Fruit fly (Drosophila melanogaster) whole organism, embryonic: ENCODE measurements around the gene CG12811.

Experiments
- CG10274 ChIP-seq: fragments of 200-800 bp; sonication (Bioruptor generic); optimal IDR thresholded peaks from 3 replicates; lab custom pipeline; 2017; ENCODE audit warnings: missing biosample characterization, mild to moderate bottlenecking, missing genetic modification characterization
- CG10431 ChIP-seq: fragments of 200-800 bp; sonication (Bioruptor generic); optimal IDR thresholded peaks from 3 replicates; lab custom pipeline; 2018; ENCODE audit warnings: missing biosample characterization, mild to moderate bottlenecking, missing genetic modification characterization
- CG11085 ChIP-seq: fragments of 200-800 bp; sonication (Bioruptor generic); IDR thresholded peaks from 2 replicates; pipeline ENCODE4 v1.3.6; 2022; ENCODE audit warnings: missing biosample characterization, missing genetic modification characterization
- CG11560 ChIP-seq: fragments of 200-800 bp; sonication (Bioruptor generic); IDR thresholded peaks from 3 replicates; pipeline ENCODE4 v1.3.6; 2022; ENCODE audit warnings: missing biosample characterization, missing genetic modification characterization
- CG12659 ChIP-seq: fragments of 200-800 bp; sonication (Bioruptor generic); optimal IDR thresholded peaks from 3 replicates; lab custom pipeline; 2017; ENCODE audit warnings: mild to moderate bottlenecking, missing biosample characterization, missing genetic modification reagents, missing genetic modification characterization
- CG15269 ChIP-seq: fragments of 200-800 bp; sonication (Bioruptor generic); optimal IDR thresholded peaks from 2 replicates; lab custom pipeline; 2018; ENCODE audit warnings: missing biosample characterization, mild to moderate bottlenecking, missing genetic modification characterization, moderate library complexity
- CG15514 ChIP-seq: fragments of 200-800 bp; sonication (Bioruptor generic); optimal IDR thresholded peaks from 3 replicates; lab custom pipeline; 2017; ENCODE audit warnings: missing biosample characterization, missing genetic modification characterization, mild to moderate bottlenecking, moderate library complexity, missing genetic modification reagents
- CG16815 ChIP-seq: fragments of 200-800 bp; sonication (Bioruptor generic); optimal IDR thresholded peaks from 3 replicates; lab custom pipeline; 2017; ENCODE audit warnings: missing biosample characterization, mild to moderate bottlenecking, missing genetic modification characterization
- CG17186 ChIP-seq: fragments of 200-800 bp; sonication (Bioruptor generic); optimal IDR thresholded peaks from 3 replicates; lab custom pipeline; 2017; ENCODE audit warnings: missing biosample characterization, missing genetic modification reagents, missing genetic modification characterization
- CG17328 ChIP-seq: fragments of 200-800 bp; sonication (Bioruptor generic); IDR thresholded peaks from 2 replicates; pipeline ENCODE4 v1.3.6; 2022; ENCODE audit warnings: missing biosample characterization, missing genetic modification characterization
- CG17361 ChIP-seq: fragments of 200-800 bp; sonication (Bioruptor generic); IDR thresholded peaks from 3 replicates; pipeline ENCODE4 v1.3.6; 2022; ENCODE audit warnings: missing biosample characterization, missing genetic modification characterization
- CG18011 ChIP-seq: fragments of 200-800 bp; sonication (Bioruptor generic); optimal IDR thresholded peaks from 2 replicates; lab custom pipeline; 2017; ENCODE audit warnings: missing biosample characterization, missing genetic modification characterization, mild to moderate bottlenecking, moderate library complexity, missing genotype
- CG2120 ChIP-seq: fragments of 200-800 bp; sonication (Bioruptor generic); optimal IDR thresholded peaks from 3 replicates; lab custom pipeline; 2016; ENCODE audit warnings: missing biosample characterization, missing genetic modification characterization
- CG2199 ChIP-seq: fragments of 200-800 bp; sonication (Bioruptor generic); IDR thresholded peaks from 3 replicates; pipeline ENCODE4 v1.3.6; 2022; ENCODE audit warnings: missing biosample characterization, missing genetic modification characterization
- CG30020 ChIP-seq: fragments of 200-800 bp; optimal IDR thresholded peaks from 2 replicates; lab custom pipeline; 2019; ENCODE audit warnings: missing biosample characterization, mild to moderate bottlenecking, missing genetic modification characterization, moderate library complexity
- CG32772 ChIP-seq: fragments of 200-800 bp; sonication (Bioruptor generic); IDR thresholded peaks from 2 replicates; pipeline ENCODE4 v1.3.6; 2022; ENCODE audit warnings: missing biosample characterization, missing genetic modification characterization
- CG3281 ChIP-seq: fragments of 200-800 bp; sonication (Bioruptor generic); optimal IDR thresholded peaks from 3 replicates; lab custom pipeline; 2017; ENCODE audit warnings: missing biosample characterization, mild to moderate bottlenecking, missing genetic modification characterization
- CG3995 ChIP-seq: fragments of 200-800 bp; sonication (Bioruptor generic); optimal IDR thresholded peaks from 3 replicates; lab custom pipeline; 2016; ENCODE audit warnings: missing biosample characterization, missing genetic modification characterization
- CG4404 ChIP-seq: fragments of 200-800 bp; sonication (Bioruptor generic); IDR thresholded peaks from 2 replicates; pipeline ENCODE4 v1.3.6; 2022; ENCODE audit warnings: missing biosample characterization, missing genetic modification characterization
- CG6791 ChIP-seq: fragments of 200-800 bp; sonication (Bioruptor generic); IDR thresholded peaks from 3 replicates; pipeline ENCODE4 v1.3.6; 2022; ENCODE audit warnings: missing biosample characterization, missing genetic modification characterization; ENCODE audit not compliant: partially characterized antibody
- CG6813 ChIP-seq: fragments of 200-800 bp; sonication (Bioruptor generic); optimal IDR thresholded peaks from 2 replicates; lab custom pipeline; 2017; ENCODE audit warnings: missing biosample characterization, missing genetic modification characterization, mild to moderate bottlenecking, moderate library complexity, missing genetic modification reagents
- Fer3 ChIP-seq: fragments of 200-800 bp; sonication (Bioruptor generic); optimal IDR thresholded peaks from 2 replicates; lab custom pipeline; 2018; ENCODE audit warnings: missing biosample characterization, mild to moderate bottlenecking, missing genetic modification characterization, moderate library complexity
- Kr ChIP-seq: fragments of 200-800 bp; sonication (Bioruptor generic); optimal IDR thresholded peaks from 2 replicates; lab custom pipeline; 2017; ENCODE audit warnings: missing biosample characterization, mild to moderate bottlenecking, missing genetic modification characterization
- Med ChIP-seq: fragments of 200-800 bp; sonication (Bioruptor generic); peaks from one replicate; lab custom pipeline; 2016; ENCODE audit warnings: missing biosample characterization, missing genetic modification characterization, mild to moderate bottlenecking, inconsistent platforms, moderate library complexity
- NC2α ChIP-seq: fragments of 200-800 bp; sonication (Bioruptor generic); optimal IDR thresholded peaks from 2 replicates; lab custom pipeline; 2016; ENCODE audit warnings: missing biosample characterization, missing genetic modification characterization
- Pdp1 ChIP-seq, 2 experiments: fragments of 200-800 bp; sonication (Bioruptor generic); optimal IDR thresholded peaks; 3 replicates each; lab custom pipeline; 2016; ENCODE audit warnings: missing biosample characterization in 2 of 2, missing genetic modification characterization in 2 of 2, mild to moderate bottlenecking in 1 of 2, moderate library complexity in 1 of 2
- Rx ChIP-seq: fragments of 200-800 bp; sonication (Bioruptor generic); IDR thresholded peaks from 2 replicates; pipeline ENCODE4 v1.3.6; 2022; ENCODE audit warnings: missing biosample characterization, missing genetic modification characterization
- Sox100B ChIP-seq: fragments of 200-800 bp; sonication (Bioruptor generic); optimal IDR thresholded peaks from 3 replicates; lab custom pipeline; 2018; ENCODE audit warnings: missing biosample characterization, mild to moderate bottlenecking, missing genetic modification characterization
- Trl ChIP-seq, 3 experiments: fragments of >200 bp in 2 of 3; fragments of 200-800 bp in 1 of 3; sonication (Bioruptor generic) in 1 of 3; optimal IDR thresholded peaks; 2 replicates in 1 of 3; 3 replicates in 2 of 3; lab custom pipeline; 2016 to 2017; ENCODE audit warnings: missing biosample characterization in 1 of 3, missing genetic modification characterization in 1 of 3
- Vsx1 ChIP-seq: fragments of 200-800 bp; sonication (Bioruptor generic); optimal IDR thresholded peaks from 2 replicates; lab custom pipeline; 2017; ENCODE audit warnings: missing biosample characterization, mild to moderate bottlenecking, missing genetic modification characterization, missing genetic modification reagents
- ap ChIP-seq: fragments of 200-800 bp; sonication (Bioruptor generic); IDR thresholded peaks from 2 replicates; pipeline ENCODE4 v1.3.6; 2022; ENCODE audit warnings: missing biosample characterization, missing genetic modification characterization
- ara ChIP-seq: fragments of 200-800 bp; sonication (Bioruptor generic); IDR thresholded peaks from 2 replicates; pipeline ENCODE4 v1.3.6; 2022; ENCODE audit warnings: missing biosample characterization, missing genetic modification characterization
- bab2 ChIP-seq: fragments of 200-800 bp; sonication (Bioruptor generic); optimal IDR thresholded peaks from 2 replicates; lab custom pipeline; 2016; ENCODE audit warnings: missing biosample characterization, missing genetic modification characterization
- bbx ChIP-seq: fragments of 200-800 bp; sonication (Bioruptor generic); IDR thresholded peaks from 2 replicates; pipeline ENCODE4 v1.3.6; 2022; ENCODE audit warnings: missing biosample characterization, missing genetic modification characterization; ENCODE audit not compliant: partially characterized antibody
- bigmax ChIP-seq: fragments of 200-800 bp; sonication (Bioruptor generic); optimal IDR thresholded peaks from 2 replicates; lab custom pipeline; 2018; ENCODE audit warnings: missing biosample characterization, mild to moderate bottlenecking, missing genetic modification characterization
- chm ChIP-seq: fragments of 200-800 bp; sonication (Bioruptor generic); IDR thresholded peaks from 2 replicates; pipeline ENCODE4 v1.3.6; 2022; ENCODE audit warnings: missing biosample characterization, missing genetic modification characterization
- chn ChIP-seq: fragments of 200-800 bp; sonication (Bioruptor generic); optimal IDR thresholded peaks from 2 replicates; lab custom pipeline; 2016; ENCODE audit warnings: missing biosample characterization, missing genetic modification characterization
- ci ChIP-seq: fragments of 200-800 bp; sonication (Bioruptor generic); IDR thresholded peaks from 3 replicates; pipeline ENCODE4 v1.3.6; 2022; ENCODE audit warnings: missing biosample characterization, missing genetic modification characterization
- gcm2 ChIP-seq: fragments of 200-800 bp; sonication (Bioruptor generic); optimal IDR thresholded peaks from 2 replicates; lab custom pipeline; 2016; ENCODE audit warnings: missing biosample characterization, missing genetic modification characterization
- gem ChIP-seq: fragments of 200-800 bp; sonication (Bioruptor generic); optimal IDR thresholded peaks from 2 replicates; lab custom pipeline; 2019; ENCODE audit warnings: missing biosample characterization, mild to moderate bottlenecking, missing genetic modification characterization, moderate library complexity
- gro ChIP-seq: fragments of 200-800 bp; sonication (Bioruptor generic); optimal IDR thresholded peaks from 2 replicates; lab custom pipeline; 2016; ENCODE audit warnings: missing biosample characterization, missing genetic modification characterization
- lola ChIP-seq, 3 experiments: fragments of >200 bp in 2 of 3; fragments of 200-800 bp in 1 of 3; sonication (Bioruptor generic) in 1 of 3; optimal IDR thresholded peaks; 2 replicates each; lab custom pipeline; 2017 to 2019; ENCODE audit warnings: missing biosample characterization in 3 of 3, missing genetic modification characterization in 3 of 3, mild to moderate bottlenecking in 1 of 3, moderate library complexity in 1 of 3
- lov ChIP-seq, 2 experiments: fragments of 200-800 bp in 1 of 2; fragments of >200 bp in 1 of 2; sonication (Bioruptor generic) in 1 of 2; IDR thresholded peaks in 1 of 2; optimal IDR thresholded peaks in 1 of 2; 2 replicates in 1 of 2; 3 replicates in 1 of 2; pipeline versions ENCODE4 v1.3.6 to Lab custom; 2017 to 2022; ENCODE audit warnings: missing biosample characterization in 1 of 2, missing genetic modification characterization in 1 of 2
- nmo ChIP-seq: fragments of 200-800 bp; sonication (Bioruptor generic); optimal IDR thresholded peaks from 2 replicates; lab custom pipeline; 2018; ENCODE audit warnings: missing biosample characterization, mild to moderate bottlenecking, missing genetic modification characterization, moderate library complexity
- pb ChIP-seq: fragments of 200-800 bp; sonication (Bioruptor generic); optimal IDR thresholded peaks from 3 replicates; lab custom pipeline; 2016; ENCODE audit warnings: missing biosample characterization, missing genetic modification characterization
- ro ChIP-seq: fragments of 200-800 bp; sonication (Bioruptor generic); IDR thresholded peaks from 2 replicates; pipeline ENCODE4 v1.3.6; 2022; ENCODE audit warnings: missing biosample characterization, missing genetic modification characterization
- usp ChIP-seq: fragments of >200 bp; optimal IDR thresholded peaks from 2 replicates; lab custom pipeline; 2017; ENCODE audit warnings: missing biosample characterization, missing genetic modification characterization
- zen2 ChIP-seq: fragments of 200-800 bp; sonication (Bioruptor generic); IDR thresholded peaks from 3 replicates; pipeline ENCODE4 v1.3.6; 2022; ENCODE audit warnings: missing biosample characterization, missing genetic modification characterization; ENCODE audit not compliant: partially characterized antibody

CG12811 gene

DNA sequence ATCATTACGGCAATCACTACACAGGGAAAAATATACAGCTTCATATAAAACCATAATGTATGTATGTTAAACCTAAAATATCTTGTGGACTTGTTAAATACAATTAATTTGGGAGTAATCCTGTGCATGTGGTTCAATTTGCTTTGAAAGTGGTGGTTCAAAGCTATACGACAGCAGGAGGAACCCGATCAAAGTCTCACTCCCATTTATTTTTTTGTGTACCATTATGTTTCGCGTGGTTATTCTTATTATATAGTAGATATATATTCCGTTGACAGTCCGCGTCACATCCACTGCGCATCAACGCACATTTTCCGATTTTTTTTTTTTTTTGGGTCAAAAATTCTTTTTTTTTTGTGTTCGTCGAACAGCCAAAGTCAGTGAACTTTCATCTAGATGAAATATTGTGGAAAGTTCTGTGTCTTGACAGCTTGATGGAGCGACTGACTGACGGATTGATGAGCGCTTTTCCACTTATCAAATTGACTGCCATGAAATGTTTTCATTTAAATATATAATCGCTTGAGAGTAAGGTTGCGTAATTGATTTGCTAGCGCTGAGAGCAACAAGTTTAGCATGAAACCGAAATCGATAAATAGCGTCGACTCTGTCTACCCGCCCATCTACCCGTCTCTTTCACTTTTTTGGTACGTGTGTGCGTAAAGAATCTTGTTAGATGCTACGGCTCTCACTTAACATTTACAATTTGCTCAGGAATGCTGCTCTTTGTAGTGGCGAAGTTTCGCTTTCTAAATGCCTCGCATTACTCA lies 15.5 kb downstream of the CG12811 start (continued):
- no peak for TF ChIP-seq CG6791
- no peak for TF ChIP-seq Kr
- no peak for TF ChIP-seq Fer3 (tag; lab: Kevin White, UChicago)
- no peak for TF ChIP-seq CG11560 (tag; lab: Robert Waterston, UW)
- no peak for TF ChIP-seq lov (optimal IDR thresholded peaks at IDR 0.05; lab: Kevin White, UChicago)
- no peak for TF ChIP-seq lov (GFP tag; IDR thresholded peaks at IDR 0.05; lab: Robert Waterston, UW)
- no peak for TF ChIP-seq gro (GFP tag; lab: Kevin White, UChicago)
- no peak for TF ChIP-seq CG3995
- TF ChIP-seq CG15514 = no peak
- TF ChIP-seq gem (tag; lab: Kevin White, UChicago) = peak; percentile 35
- no peak for TF ChIP-seq CG6813 (GFP tag; lab: Kevin White, UChicago)
- TF ChIP-seq CG10274 (GFP tag; lab: Kevin White, UChicago) = no peak
- no peak for TF ChIP-seq CG2120
- TF ChIP-seq ap = no peak
- no peak for TF ChIP-seq CG17328 (GFP tag; lab: Robert Waterston, UW)
- TF ChIP-seq bab2 (GFP tag; lab: Kevin White, UChicago) = no peak
- TF ChIP-seq CG12659 (GFP tag; lab: Kevin White, UChicago) = peak; percentile 11
- no peak for TF ChIP-seq bigmax (GFP tag; lab: Kevin White, UChicago)
- TF ChIP-seq NC2α (GFP tag; lab: Kevin White, UChicago) = no peak
- TF ChIP-seq CG3281 (GFP tag; lab: Kevin White, UChicago) = no peak
- TF ChIP-seq Trl (optimal IDR thresholded peaks at IDR 0.05; lab: Kevin White, UChicago) = no peak
- no peak for TF ChIP-seq Trl (GFP tag; optimal IDR thresholded peaks at IDR 0.05; lab: Kevin White, UChicago)
- TF ChIP-seq ci (GFP tag; lab: Robert Waterston, UW) = no peak
- TF ChIP-seq Pdp1 (GFP tag; optimal IDR thresholded peaks at IDR 0.05; lab: Kevin White, UChicago) = peak in 1 of 2 experiments; percentile 87
- TF ChIP-seq Med = peak; percentile 49
- TF ChIP-seq ara (GFP tag; lab: Robert Waterston, UW) = no peak
- TF ChIP-seq zen2 = no peak
- TF ChIP-seq lola (GFP tag; optimal IDR thresholded peaks at IDR 0.05; lab: Kevin White, UChicago) = no peak
- TF ChIP-seq CG4404 (GFP tag; lab: Robert Waterston, UW) = no peak
- TF ChIP-seq pb (GFP tag; lab: Kevin White, UChicago) = no peak
- TF ChIP-seq CG15269 (tag; lab: Kevin White, UChicago) = peak; percentile 12
- 0 out of 3 replicates have a peak, but pooled peaks have one; percentile 37 for TF ChIP-seq CG17361 (GFP tag; lab: Robert Waterston, UW)
- no peak for TF ChIP-seq chn (GFP tag; lab: Kevin White, UChicago)
- TF ChIP-seq Vsx1 = peak; percentile 4
- no peak for TF ChIP-seq CG10431 (GFP tag; lab: Kevin White, UChicago)
- TF ChIP-seq CG18011 (GFP tag; lab: Kevin White, UChicago) = no peak
- peak; percentile 44 for TF ChIP-seq nmo (GFP tag; lab: Kevin White, UChicago)
- TF ChIP-seq Sox100B = no peak
- TF ChIP-seq bbx = no peak
- TF ChIP-seq CG2199 = no peak
- no peak for TF ChIP-seq CG32772 (GFP tag; lab: Robert Waterston, UW)
- TF ChIP-seq ro (GFP tag; lab: Robert Waterston, UW) = no peak
- no peak for TF ChIP-seq CG11085 (GFP tag; lab: Robert Waterston, UW)
- TF ChIP-seq chm (GFP tag; lab: Robert Waterston, UW) = no peak
- TF ChIP-seq CG17186 (GFP tag; lab: Kevin White, UChicago) = no peak
- TF ChIP-seq usp (GFP tag; lab: Kevin White, UChicago) = no peak
- no peak for TF ChIP-seq CG30020 (tag; lab: Kevin White, UChicago)
- no peak for TF ChIP-seq Rx (GFP tag; lab: Robert Waterston, UW)
- no peak for TF ChIP-seq CG16815 (GFP tag; lab: Kevin White, UChicago)
- TF ChIP-seq gcm2 = no peak
